Fruit fly (Drosophila melanogaster) whole organism, adult: ENCODE results near the gene CG6933.

Experiments
- CG12768 ChIP-seq: fragments of 200-800 bp; sonication (Bioruptor generic); optimal IDR thresholded peaks from 2 replicates; lab custom pipeline; 2017; ENCODE audit warnings: missing biosample characterization, missing genetic modification characterization, mild to moderate bottlenecking, moderate library complexity, missing genetic modification reagents
- CG33017 ChIP-seq: fragments of 200-800 bp; sonication (Bioruptor generic); optimal IDR thresholded peaks from 2 replicates; lab custom pipeline; 2018; ENCODE audit warnings: missing biosample characterization, mild to moderate bottlenecking, missing genetic modification characterization, moderate library complexity
- Hr96 ChIP-seq: fragments of 200-800 bp; sonication (Bioruptor generic); optimal IDR thresholded peaks from 2 replicates; lab custom pipeline; 2016; ENCODE audit warnings: missing biosample characterization, missing genetic modification characterization
- Mnt ChIP-seq: fragments of 200-800 bp; sonication (Bioruptor generic); optimal IDR thresholded peaks from 2 replicates; lab custom pipeline; 2016; ENCODE audit warnings: missing biosample characterization, mild to moderate bottlenecking, missing genetic modification characterization
- bab1 ChIP-seq: fragments of 200-800 bp; sonication (Bioruptor generic); optimal IDR thresholded peaks from 3 replicates; lab custom pipeline; 2019; ENCODE audit warnings: missing biosample characterization, mild to moderate bottlenecking, missing genetic modification characterization, moderate library complexity
- kay ChIP-seq: fragments of 200-800 bp; sonication (Bioruptor generic); peaks from one replicate; lab custom pipeline; 2016; ENCODE audit warnings: missing biosample characterization, missing genetic modification characterization, borderline replicate concordance
- pad ChIP-seq: fragments of 200-800 bp; sonication (Bioruptor generic); optimal IDR thresholded peaks from 3 replicates; lab custom pipeline; 2017; ENCODE audit warnings: missing biosample characterization, missing genetic modification characterization, mild to moderate bottlenecking, moderate library complexity, missing genetic modification reagents
- tj ChIP-seq: fragments of 200-800 bp; sonication (Bioruptor generic); optimal IDR thresholded peaks from 3 replicates; lab custom pipeline; 2017; ENCODE audit warnings: missing biosample characterization, mild to moderate bottlenecking, missing genetic modification characterization, moderate library complexity
- toe ChIP-seq: fragments of 200-800 bp; sonication (Bioruptor generic); optimal IDR thresholded peaks from 2 replicates; lab custom pipeline; 2016; ENCODE audit warnings: missing biosample characterization, missing genetic modification characterization

DNA sequence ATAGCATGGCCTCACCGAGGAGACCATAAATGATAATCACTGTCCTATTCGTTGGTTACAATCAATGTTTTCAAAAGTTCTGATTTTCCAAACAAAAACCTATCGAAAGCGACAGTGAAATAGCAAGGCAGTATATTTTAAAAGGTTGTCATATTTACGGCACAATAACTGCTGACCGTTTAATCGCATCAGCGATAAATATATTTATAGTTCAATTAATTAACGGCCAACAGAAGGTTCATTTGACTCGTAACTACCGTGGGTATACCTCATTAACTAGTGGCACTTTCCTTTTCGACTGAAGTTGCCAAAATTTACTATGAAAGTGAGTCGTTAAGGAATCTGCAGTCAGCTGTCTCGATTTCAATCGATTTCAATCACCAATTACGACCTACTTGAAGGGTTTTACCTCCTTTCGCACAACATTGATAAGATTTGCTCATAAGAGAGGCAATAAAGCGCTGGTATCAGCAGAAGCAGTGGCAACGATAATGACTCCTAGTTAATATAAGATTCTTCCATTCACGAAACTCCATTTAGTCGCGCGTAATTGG, 3.3 kb upstream of the CG6933 start, which contains the start of gene CG17147:
- TF ChIP-seq CG33017 (tag; lab: Kevin White, UChicago) (no peak), toe (GFP tag; lab: Kevin White, UChicago) (no peak), tj (GFP tag; lab: Kevin White, UChicago) (no peak), kay (no peak), Hr96 (GFP tag; lab: Kevin White, UChicago) (no peak), pad (GFP tag; lab: Kevin White, UChicago) (no peak), CG12768 (GFP tag; lab: Kevin White, UChicago) (no peak), Mnt (GFP tag; lab: Kevin White, UChicago) (no peak), bab1 (GFP tag; lab: Kevin White, UChicago) (no peak)
